Worm (Caenorhabditis elegans): ENCODE results near the gene drd-1.

- TF ChIP-seq zfp-2 (tag; optimal IDR thresholded peaks at IDR 0.05) (no peak), ama-1 (optimal IDR thresholded peaks at IDR 0.05) (no peak), ceh-82 (tag; optimal IDR thresholded peaks at IDR 0.05) (no peak), zag-1 (tag; optimal IDR thresholded peaks at IDR 0.05) (no peak), php-3 (GFP tag; IDR thresholded peaks at IDR 0.05) (no peak), aha-1 (tag) (no peak), ces-1 (GFP tag; optimal IDR thresholded peaks at IDR 0.05) (no peak), skn-1 (tag; optimal IDR thresholded peaks at IDR 0.05) (no peak), mep-1 (tag; optimal IDR thresholded peaks at IDR 0.05) (no peak), snpc-4 (tag; optimal IDR thresholded peaks at IDR 0.05) (no peak), gei-8 (GFP tag; optimal IDR thresholded peaks at IDR 0.05) (no peak)
Measured at ce11 chrII:8354233-8354750, 33.6 kb upstream of the drd-1 start, which contains the start of gene C26D10.6.
